Fruit fly (Drosophila melanogaster) whole organism, embryonic: ENCODE data around the gene CG32373.

ENCODE experiments used
- Atf-2 ChIP-seq: fragments of 200-800 bp; sonication (Bioruptor generic); optimal IDR thresholded peaks from 2 replicates; lab custom pipeline; 2016; ENCODE audit warnings: missing biosample characterization, missing genetic modification characterization
- BtbVII ChIP-seq: fragments of 200-800 bp; sonication (Bioruptor generic); optimal IDR thresholded peaks from 3 replicates; lab custom pipeline; 2017; ENCODE audit warnings: missing biosample characterization, mild to moderate bottlenecking, missing genetic modification characterization
- CG11093 ChIP-seq: fragments of 200-800 bp; sonication (Bioruptor generic); IDR thresholded peaks from 3 replicates; pipeline ENCODE4 v1.3.6; 2022; ENCODE audit warnings: missing biosample characterization, missing genetic modification characterization
- CG12071 ChIP-seq: fragments of 200-800 bp; sonication (Bioruptor generic); optimal IDR thresholded peaks from 3 replicates; lab custom pipeline; 2018; ENCODE audit warnings: missing biosample characterization, mild to moderate bottlenecking, missing genetic modification characterization
- CG13287 ChIP-seq: fragments of 200-800 bp; sonication (Bioruptor generic); IDR thresholded peaks from 2 replicates; pipeline ENCODE4 v1.3.6; 2022; ENCODE audit warnings: missing biosample characterization, missing genetic modification characterization; ENCODE audit not compliant: partially characterized antibody
- CG13624 ChIP-seq: fragments of 200-800 bp; sonication (Bioruptor generic); optimal IDR thresholded peaks from 2 replicates; lab custom pipeline; 2016; ENCODE audit warnings: missing biosample characterization, missing genetic modification characterization
- CG14441 ChIP-seq: fragments of 200-800 bp; sonication (Bioruptor generic); IDR thresholded peaks from 2 replicates; pipeline ENCODE4 v1.3.6; 2022; ENCODE audit warnings: missing biosample characterization, missing genetic modification characterization
- CG14965 ChIP-seq: fragments of 200-800 bp; sonication (Bioruptor generic); optimal IDR thresholded peaks from 2 replicates; lab custom pipeline; 2016; ENCODE audit warnings: missing biosample characterization, missing genetic modification characterization, borderline replicate concordance
- CG15514 ChIP-seq: fragments of 200-800 bp; sonication (Bioruptor generic); optimal IDR thresholded peaks from 3 replicates; lab custom pipeline; 2017; ENCODE audit warnings: missing biosample characterization, missing genetic modification characterization, mild to moderate bottlenecking, moderate library complexity, missing genetic modification reagents
- CG15696 ChIP-seq: fragments of 200-800 bp; sonication (Bioruptor generic); optimal IDR thresholded peaks from 2 replicates; lab custom pipeline; 2019; ENCODE audit warnings: missing biosample characterization, mild to moderate bottlenecking, missing genetic modification characterization, moderate library complexity
- CG18011 ChIP-seq: fragments of 200-800 bp; sonication (Bioruptor generic); optimal IDR thresholded peaks from 2 replicates; lab custom pipeline; 2017; ENCODE audit warnings: missing biosample characterization, missing genetic modification characterization, mild to moderate bottlenecking, moderate library complexity, missing genotype
- CG1832 ChIP-seq: fragments of 200-800 bp; sonication (Bioruptor generic); optimal IDR thresholded peaks from 2 replicates; lab custom pipeline; 2017; ENCODE audit warnings: missing biosample characterization, mild to moderate bottlenecking, missing genetic modification characterization, inconsistent platforms
- CG30431 ChIP-seq: fragments of 200-800 bp; sonication (Bioruptor generic); optimal IDR thresholded peaks from 2 replicates; lab custom pipeline; 2017; ENCODE audit warnings: missing biosample characterization, missing genetic modification characterization
- CG32767 ChIP-seq: fragments of 200-800 bp; sonication (Bioruptor generic); IDR thresholded peaks from 2 replicates; pipeline ENCODE4 v1.3.6; 2022; ENCODE audit warnings: missing biosample characterization, missing genetic modification characterization
- CG3838 ChIP-seq: fragments of 200-800 bp; sonication (Bioruptor generic); optimal IDR thresholded peaks from 3 replicates; lab custom pipeline; 2016; ENCODE audit warnings: missing biosample characterization, missing genetic modification characterization
- CG4617 ChIP-seq: fragments of 200-800 bp; sonication (Bioruptor generic); optimal IDR thresholded peaks from 3 replicates; lab custom pipeline; 2016; ENCODE audit warnings: missing biosample characterization, missing genetic modification characterization, borderline replicate concordance
- CG5245 ChIP-seq: fragments of 200-800 bp; sonication (Bioruptor generic); optimal IDR thresholded peaks from 3 replicates; lab custom pipeline; 2016; ENCODE audit warnings: missing biosample characterization, missing genetic modification characterization
- CG6175 ChIP-seq: fragments of 200-800 bp; sonication (Bioruptor generic); IDR thresholded peaks from 3 replicates; pipeline ENCODE4 v1.3.6; 2022; ENCODE audit warnings: missing biosample characterization, missing genetic modification characterization
- CG6683 ChIP-seq: fragments of 200-800 bp; sonication (Bioruptor generic); optimal IDR thresholded peaks from 2 replicates; lab custom pipeline; 2017; ENCODE audit warnings: missing biosample characterization, mild to moderate bottlenecking, missing genetic modification characterization, missing genetic modification reagents
- CG6765 ChIP-seq: fragments of 200-800 bp; sonication (Bioruptor generic); optimal IDR thresholded peaks from 3 replicates; lab custom pipeline; 2017; ENCODE audit warnings: missing biosample characterization, mild to moderate bottlenecking, missing genetic modification characterization
- CG6791 ChIP-seq: fragments of 200-800 bp; sonication (Bioruptor generic); IDR thresholded peaks from 3 replicates; pipeline ENCODE4 v1.3.6; 2022; ENCODE audit warnings: missing biosample characterization, missing genetic modification characterization; ENCODE audit not compliant: partially characterized antibody
- CG8290 ChIP-seq, 3 experiments: fragments of 200-800 bp; sonication (Bioruptor generic); optimal IDR thresholded peaks; 2 replicates each; lab custom pipeline; 2016 to 2019; ENCODE audit warnings: missing biosample characterization in 3 of 3, missing genetic modification characterization in 3 of 3, mild to moderate bottlenecking in 2 of 3, moderate library complexity in 1 of 3
- CTCF ChIP-seq: fragments of 200-800 bp; sonication (Bioruptor generic); optimal IDR thresholded peaks from 2 replicates; lab custom pipeline; 2017; ENCODE audit warnings: missing biosample characterization, mild to moderate bottlenecking, missing genetic modification characterization, moderate library complexity
- Camta ChIP-seq: fragments of 200-800 bp; sonication (Bioruptor generic); optimal IDR thresholded peaks from 2 replicates; lab custom pipeline; 2016; ENCODE audit warnings: missing biosample characterization, missing genetic modification characterization
- Dip2 ChIP-seq: fragments of 200-800 bp; sonication (Bioruptor generic); IDR thresholded peaks from 2 replicates; pipeline ENCODE4 v1.3.6; 2022; ENCODE audit warnings: missing biosample characterization, missing genetic modification characterization
- Dp ChIP-seq: fragments of 200-800 bp; sonication (Bioruptor generic); optimal IDR thresholded peaks from 2 replicates; lab custom pipeline; 2018; ENCODE audit warnings: missing biosample characterization, mild to moderate bottlenecking, missing genetic modification characterization, moderate library complexity
- ERR ChIP-seq: fragments of 200-800 bp; sonication (Bioruptor generic); optimal IDR thresholded peaks from 2 replicates; lab custom pipeline; 2016; ENCODE audit warnings: missing biosample characterization, missing genetic modification characterization
- Hr51 ChIP-seq, 2 experiments: fragments of 200-800 bp; sonication (Bioruptor generic); optimal IDR thresholded peaks; 2 replicates in 1 of 2; 3 replicates in 1 of 2; lab custom pipeline; 2016 to 2018; ENCODE audit warnings: missing biosample characterization in 2 of 2, missing genetic modification characterization in 2 of 2, mild to moderate bottlenecking in 1 of 2, moderate library complexity in 1 of 2
- Jarid2 ChIP-seq: fragments of 200-800 bp; sonication (Bioruptor generic); optimal IDR thresholded peaks from 3 replicates; lab custom pipeline; 2017; ENCODE audit warnings: mild to moderate bottlenecking, missing biosample characterization, missing genetic modification reagents, missing genetic modification characterization
- Med ChIP-seq: fragments of 200-800 bp; sonication (Bioruptor generic); peaks from one replicate; lab custom pipeline; 2016; ENCODE audit warnings: missing biosample characterization, missing genetic modification characterization, mild to moderate bottlenecking, inconsistent platforms, moderate library complexity
- Nf-YA ChIP-seq: fragments of 200-800 bp; sonication (Bioruptor generic); IDR thresholded peaks from 2 replicates; pipeline ENCODE4 v1.3.6; 2022; ENCODE audit warnings: missing biosample characterization, missing genetic modification characterization
- Oaz ChIP-seq: fragments of 200-800 bp; sonication (Bioruptor generic); IDR thresholded peaks from 2 replicates; pipeline ENCODE4 v1.3.6; 2022; ENCODE audit warnings: missing biosample characterization, missing genetic modification characterization
- Oli ChIP-seq: fragments of 200-800 bp; sonication (Bioruptor generic); optimal IDR thresholded peaks from 2 replicates; lab custom pipeline; 2018; ENCODE audit warnings: missing biosample characterization, mild to moderate bottlenecking, missing genetic modification characterization, moderate library complexity
- Sin3A ChIP-seq: fragments of >200 bp; optimal IDR thresholded peaks from 2 replicates; lab custom pipeline; 2018
- ab ChIP-seq: fragments of 200-800 bp; sonication (Bioruptor generic); optimal IDR thresholded peaks from 2 replicates; lab custom pipeline; 2016; ENCODE audit warnings: missing biosample characterization, missing genetic modification characterization
- ewg ChIP-seq: fragments of 200-800 bp; sonication (Bioruptor generic); optimal IDR thresholded peaks from 3 replicates; lab custom pipeline; 2017; ENCODE audit warnings: mild to moderate bottlenecking, missing biosample characterization, missing genetic modification reagents, missing genetic modification characterization
- fd102C ChIP-seq: fragments of 200-800 bp; sonication (Bioruptor generic); optimal IDR thresholded peaks from 2 replicates; lab custom pipeline; 2018; ENCODE audit warnings: missing biosample characterization, mild to moderate bottlenecking, missing genetic modification characterization, moderate library complexity
- gce ChIP-seq: fragments of 200-800 bp; sonication (Bioruptor generic); IDR thresholded peaks from 3 replicates; pipeline ENCODE4 v1.3.6; 2022; ENCODE audit warnings: missing biosample characterization, missing genetic modification characterization
- her ChIP-seq: fragments of 200-800 bp; sonication (Bioruptor generic); optimal IDR thresholded peaks from 2 replicates; lab custom pipeline; 2016; ENCODE audit warnings: missing biosample characterization, missing genetic modification characterization
- jumu ChIP-seq: fragments of 200-800 bp; sonication (Bioruptor generic); optimal IDR thresholded peaks from 3 replicates; lab custom pipeline; 2016; ENCODE audit warnings: missing biosample characterization, missing genetic modification characterization
- knrl ChIP-seq: fragments of 200-800 bp; sonication (Bioruptor generic); IDR thresholded peaks from 3 replicates; pipeline ENCODE4 v1.3.6; 2022; ENCODE audit warnings: missing biosample characterization, missing genetic modification characterization; ENCODE audit not compliant: partially characterized antibody
- maf-S ChIP-seq: fragments of 200-800 bp; sonication (Bioruptor generic); optimal IDR thresholded peaks from 2 replicates; lab custom pipeline; 2016; ENCODE audit warnings: missing biosample characterization, missing genetic modification characterization
- nau ChIP-seq: fragments of 200-800 bp; sonication (Bioruptor generic); optimal IDR thresholded peaks from 3 replicates; lab custom pipeline; 2017; ENCODE audit warnings: missing biosample characterization, mild to moderate bottlenecking, missing genetic modification characterization, missing genetic modification reagents
- nerfin-1 ChIP-seq: fragments of 200-800 bp; sonication (Bioruptor generic); optimal IDR thresholded peaks from 3 replicates; lab custom pipeline; 2019; ENCODE audit warnings: missing biosample characterization, mild to moderate bottlenecking, missing genetic modification characterization, moderate library complexity
- phol ChIP-seq: fragments of 200-800 bp; sonication (Bioruptor generic); optimal IDR thresholded peaks from 3 replicates; lab custom pipeline; 2018; ENCODE audit warnings: missing biosample characterization, mild to moderate bottlenecking, missing genetic modification characterization, moderate library complexity
- sob ChIP-seq: fragments of 200-800 bp; sonication (Bioruptor generic); IDR thresholded peaks from 2 replicates; pipeline ENCODE4 v1.3.6; 2022; ENCODE audit warnings: missing biosample characterization, missing genetic modification characterization
- ssp ChIP-seq: fragments of 200-800 bp; sonication (Bioruptor generic); IDR thresholded peaks from 2 replicates; pipeline ENCODE4 v1.3.6; 2022; ENCODE audit warnings: missing biosample characterization, missing genetic modification characterization
- stc ChIP-seq: fragments of 200-800 bp; sonication (Bioruptor generic); IDR thresholded peaks from 2 replicates; pipeline ENCODE4 v1.3.6; 2022; ENCODE audit warnings: missing biosample characterization, missing genetic modification characterization
- ttk ChIP-seq: fragments of 200-800 bp; sonication (Bioruptor generic); IDR thresholded peaks from 2 replicates; pipeline ENCODE4 v2.1.2; 2022; ENCODE audit warnings: missing biosample characterization, missing genetic modification characterization
- wor ChIP-seq: fragments of 200-800 bp; sonication (Bioruptor generic); IDR thresholded peaks from 2 replicates; pipeline ENCODE4 v1.3.6; 2022; ENCODE audit warnings: missing biosample characterization, missing genetic modification characterization
- zen ChIP-seq: fragments of 200-800 bp; sonication (Bioruptor generic); optimal IDR thresholded peaks from 3 replicates; lab custom pipeline; 2018; ENCODE audit warnings: missing biosample characterization, mild to moderate bottlenecking, missing genetic modification characterization, moderate library complexity

CG32373 gene

dm6 chr3L:7639533-7639932, 10.8 kb upstream of the CG32373 start (continued):
- TF ChIP-seq CG13287 (GFP tag; lab: Robert Waterston, UW) = peak; percentile 21; the same call in 1 of the 2 replicates
- no peak for TF ChIP-seq CG11093 (GFP tag; lab: Robert Waterston, UW)
- TF ChIP-seq CG4617 (GFP tag; lab: Kevin White, UChicago) = no peak
- TF ChIP-seq Oaz = no peak
- no peak for TF ChIP-seq CG3838 (GFP tag; lab: Kevin White, UChicago)
- no peak for TF ChIP-seq Jarid2 (GFP tag; lab: Kevin White, UChicago)
- no peak for TF ChIP-seq CG14965 (GFP tag; lab: Kevin White, UChicago)
- TF ChIP-seq BtbVII = no peak
- TF ChIP-seq CG30431 = no peak
- no peak for TF ChIP-seq ab (GFP tag; lab: Kevin White, UChicago)
- no peak for TF ChIP-seq jumu (GFP tag; lab: Kevin White, UChicago)
- TF ChIP-seq Hr51 (GFP tag; optimal IDR thresholded peaks at IDR 0.05; lab: Kevin White, UChicago) = no peak
- TF ChIP-seq maf-S (GFP tag; lab: Kevin White, UChicago) = no peak
- TF ChIP-seq CG15514 (GFP tag; lab: Kevin White, UChicago) = no peak
- no peak for TF ChIP-seq zen
- TF ChIP-seq Atf-2 (GFP tag; lab: Kevin White, UChicago) = no peak
- no peak for TF ChIP-seq Camta (GFP tag; lab: Kevin White, UChicago)
- TF ChIP-seq Oli (tag; lab: Kevin White, UChicago) = no peak
- no peak for TF ChIP-seq wor (GFP tag; lab: Robert Waterston, UW)
- no peak for TF ChIP-seq stc (GFP tag; lab: Robert Waterston, UW)
- no peak for TF ChIP-seq CG5245 (GFP tag; lab: Kevin White, UChicago)
- TF ChIP-seq ssp = no peak
- no peak for TF ChIP-seq Sin3A (lab: Kevin White, UChicago)
- TF ChIP-seq CG18011 (GFP tag; lab: Kevin White, UChicago) = peak; percentile 95
- no peak for TF ChIP-seq CTCF (GFP tag; lab: Kevin White, UChicago)
- no peak for TF ChIP-seq nau
- no peak for TF ChIP-seq CG14441 (GFP tag; lab: Robert Waterston, UW)
- TF ChIP-seq phol = no peak
- 0 out of 3 replicates have a peak, but pooled peaks have one; percentile 31 for TF ChIP-seq knrl (GFP tag; lab: Robert Waterston, UW)
- no peak for TF ChIP-seq CG32767 (GFP tag; lab: Robert Waterston, UW)
- TF ChIP-seq CG6791 (GFP tag; lab: Robert Waterston, UW) = peak; percentile 67; the same call in 2 of the 3 replicates
- TF ChIP-seq CG6175 (GFP tag; lab: Robert Waterston, UW) = no peak
- TF ChIP-seq ttk (GFP tag; lab: Robert Waterston, UW) = no peak
- TF ChIP-seq fd102C (GFP tag; lab: Kevin White, UChicago) = no peak
- no peak for TF ChIP-seq CG15696 (tag; lab: Kevin White, UChicago)
- no peak for TF ChIP-seq CG13624
- no peak for TF ChIP-seq Nf-YA (GFP tag; lab: Robert Waterston, UW)
- no peak for TF ChIP-seq CG8290 (GFP tag; optimal IDR thresholded peaks at IDR 0.05; lab: Kevin White, UChicago)
- TF ChIP-seq CG8290 (tag; optimal IDR thresholded peaks at IDR 0.05; lab: Kevin White, UChicago) = peak in 1 of 2 experiments; percentile 1
- no peak for TF ChIP-seq her (GFP tag; lab: Kevin White, UChicago)
- no peak for TF ChIP-seq gce (GFP tag; lab: Robert Waterston, UW)
- TF ChIP-seq ewg (GFP tag; lab: Kevin White, UChicago) = no peak
- no peak for TF ChIP-seq Dip2 (GFP tag; lab: Robert Waterston, UW)
- TF ChIP-seq CG12071 (GFP tag; lab: Kevin White, UChicago) = no peak
- no peak for TF ChIP-seq sob (GFP tag; lab: Robert Waterston, UW)
- TF ChIP-seq CG6683 (GFP tag; lab: Kevin White, UChicago) = no peak
- TF ChIP-seq Med (GFP tag; lab: Kevin White, UChicago) = peak; percentile 21
- no peak for TF ChIP-seq nerfin-1 (tag; lab: Kevin White, UChicago)
- no peak for TF ChIP-seq CG1832
- TF ChIP-seq ERR (GFP tag; lab: Kevin White, UChicago) = no peak
- no peak for TF ChIP-seq CG6765
- peak; percentile 26 for TF ChIP-seq Dp (GFP tag; lab: Kevin White, UChicago)
